Fruit fly (Drosophila melanogaster): ENCODE data around the gene Pomp.

The Pomp gene

DNA sequence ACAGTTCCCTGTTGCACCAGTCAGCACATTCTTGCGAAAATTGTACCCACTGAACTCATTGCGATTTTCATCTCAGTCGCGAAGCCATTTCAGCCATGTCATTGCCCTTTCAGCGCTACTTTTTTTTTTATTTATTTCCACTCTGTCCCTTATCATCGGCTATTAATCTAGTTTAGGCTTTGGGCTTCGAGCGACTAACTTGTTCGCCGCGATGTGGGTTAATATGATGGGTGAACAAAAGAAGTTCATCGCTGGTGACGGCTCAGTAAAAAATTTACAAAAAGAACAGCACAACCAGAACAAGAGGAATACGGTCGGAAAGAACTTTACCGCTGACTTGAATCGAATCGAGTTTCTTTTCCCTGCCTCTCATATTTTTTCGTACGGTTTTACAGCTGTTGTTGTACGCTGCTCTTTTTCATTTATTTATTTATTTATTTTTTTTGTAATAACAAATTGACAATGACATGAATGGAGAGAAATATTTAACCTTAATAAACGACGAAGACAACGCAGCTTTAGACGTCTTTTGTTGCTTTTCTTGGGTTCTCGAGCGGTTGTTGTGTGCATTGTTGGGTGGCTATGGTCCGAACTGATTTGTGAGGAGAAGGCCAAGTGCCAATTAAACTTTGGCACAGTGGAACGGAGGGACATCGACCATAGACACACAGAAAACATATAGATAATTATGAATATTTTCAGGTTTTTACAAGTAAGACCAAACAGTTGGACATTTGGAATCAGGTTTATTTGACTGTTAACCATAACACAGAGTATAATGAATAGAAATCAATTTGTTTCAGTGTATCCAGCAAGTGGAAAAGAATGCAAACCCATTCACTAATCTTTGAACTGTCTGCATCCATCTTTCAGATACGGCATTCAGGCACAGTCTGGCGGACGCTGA lies 25.1 kb downstream of the Pomp start:
- TF ChIP-seq dsx (GFP tag; optimal IDR thresholded peaks at IDR 0.05; ENCODE audit: poor library complexity, severe bottlenecking) (peak; percentile 51), dac (GFP tag; optimal IDR thresholded peaks at IDR 0.05) (no peak), Sox102F (GFP tag; optimal IDR thresholded peaks at IDR 0.05) (no peak), achi (GFP tag; optimal IDR thresholded peaks at IDR 0.05) (peak; percentile 35), vri (GFP tag; optimal IDR thresholded peaks at IDR 0.05) (no peak), fd85E (GFP tag; optimal IDR thresholded peaks at IDR 0.05) (no peak), Sox15 (GFP tag; optimal IDR thresholded peaks at IDR 0.05) (no peak), CG6792 (GFP tag; optimal IDR thresholded peaks at IDR 0.05) (no peak), Met (GFP tag; optimal IDR thresholded peaks at IDR 0.05) (no peak), CG1621 (tag; optimal IDR thresholded peaks at IDR 0.05) (no peak), Lpt (GFP tag; optimal IDR thresholded peaks at IDR 0.05) (no peak), Ets96B (tag; optimal IDR thresholded peaks at IDR 0.05) (peak; percentile 44), Blimp-1 (GFP tag; optimal IDR thresholded peaks at IDR 0.05) (no peak), Gug (GFP tag; IDR thresholded peaks at IDR 0.05) (no peak), CG8632 (GFP tag; optimal IDR thresholded peaks at IDR 0.05) (no peak), CG34406 (GFP tag; optimal IDR thresholded peaks at IDR 0.05) (peak; percentile 9), topi (GFP tag; optimal IDR thresholded peaks at IDR 0.05) (no peak), Sox14 (GFP tag; optimal IDR thresholded peaks at IDR 0.05) (no peak), CG6163 (GFP tag; IDR thresholded peaks at IDR 0.05) (peak; percentile 61; the same call in 2 of the 3 replicates), pdm3 (GFP tag; optimal IDR thresholded peaks at IDR 0.05) (no peak), CG3919 (GFP tag; optimal IDR thresholded peaks at IDR 0.05) (peak; percentile 28), Hr39 (GFP tag; optimal IDR thresholded peaks at IDR 0.05) (no peak), Smox (GFP tag; optimal IDR thresholded peaks at IDR 0.05) (no peak), Eip78C (GFP tag) (peak; percentile 85), Hr4 (GFP tag; optimal IDR thresholded peaks at IDR 0.05) (no peak), eg (GFP tag; IDR thresholded peaks at IDR 0.05) (no peak), CG7368 (GFP tag; optimal IDR thresholded peaks at IDR 0.05) (no peak), CG8319 (GFP tag; optimal IDR thresholded peaks at IDR 0.05) (no peak), CG11902 (GFP tag; optimal IDR thresholded peaks at IDR 0.05) (no peak), CG10631 (GFP tag; optimal IDR thresholded peaks at IDR 0.05) (peak; percentile 1), CG6854 (GFP tag; optimal IDR thresholded peaks at IDR 0.05) (no peak), spab (GFP tag; optimal IDR thresholded peaks at IDR 0.05) (peak; percentile 7), CG8119 (GFP tag; IDR thresholded peaks at IDR 0.05) (no peak), fkh (GFP tag; optimal IDR thresholded peaks at IDR 0.05) (no peak), ss (GFP tag; optimal IDR thresholded peaks at IDR 0.05) (peak; percentile 65 to 80), cyc (GFP tag; optimal IDR thresholded peaks at IDR 0.05) (no peak), esn (GFP tag; optimal IDR thresholded peaks at IDR 0.05) (no peak), CG3032 (tag; optimal IDR thresholded peaks at IDR 0.05) (peak; percentile 52), fd59A (GFP tag; optimal IDR thresholded peaks at IDR 0.05) (peak; percentile 30), CG16779 (tag; optimal IDR thresholded peaks at IDR 0.05) (no peak), CG11294 (GFP tag; IDR thresholded peaks at IDR 0.05) (no peak), CG9139 (GFP tag; optimal IDR thresholded peaks at IDR 0.05) (peak; percentile 78), CG6276 (GFP tag; optimal IDR thresholded peaks at IDR 0.05) (no peak), Eip93F (GFP tag; optimal IDR thresholded peaks at IDR 0.05) (peak; percentile 31), net (GFP tag; optimal IDR thresholded peaks at IDR 0.05) (peak; percentile 8), CG4318 (GFP tag; optimal IDR thresholded peaks at IDR 0.05) (no peak), CG15336 (GFP tag; IDR thresholded peaks at IDR 0.05) (peak; percentile 10; the same call in 1 of the 2 replicates), CG32006 (GFP tag; optimal IDR thresholded peaks at IDR 0.05) (no peak), OdsH (GFP tag; optimal IDR thresholded peaks at IDR 0.05) (peak; percentile 2), Eip75B (GFP tag; optimal IDR thresholded peaks at IDR 0.05) (peak; percentile 17), CG31627 (GFP tag; optimal IDR thresholded peaks at IDR 0.05) (no peak)

Measured in whole organism, prepupa.